Fruit fly (Drosophila melanogaster) whole organism, larva: ENCODE measurements around the gene dnd.

Experiments used
- noc ChIP-seq: fragments of 200-800 bp; sonication (Bioruptor generic); optimal IDR thresholded peaks from 3 replicates; lab custom pipeline; 2019; ENCODE audit warnings: missing biosample characterization, mild to moderate bottlenecking, missing genetic modification characterization, moderate library complexity

The dnd gene

DNA sequence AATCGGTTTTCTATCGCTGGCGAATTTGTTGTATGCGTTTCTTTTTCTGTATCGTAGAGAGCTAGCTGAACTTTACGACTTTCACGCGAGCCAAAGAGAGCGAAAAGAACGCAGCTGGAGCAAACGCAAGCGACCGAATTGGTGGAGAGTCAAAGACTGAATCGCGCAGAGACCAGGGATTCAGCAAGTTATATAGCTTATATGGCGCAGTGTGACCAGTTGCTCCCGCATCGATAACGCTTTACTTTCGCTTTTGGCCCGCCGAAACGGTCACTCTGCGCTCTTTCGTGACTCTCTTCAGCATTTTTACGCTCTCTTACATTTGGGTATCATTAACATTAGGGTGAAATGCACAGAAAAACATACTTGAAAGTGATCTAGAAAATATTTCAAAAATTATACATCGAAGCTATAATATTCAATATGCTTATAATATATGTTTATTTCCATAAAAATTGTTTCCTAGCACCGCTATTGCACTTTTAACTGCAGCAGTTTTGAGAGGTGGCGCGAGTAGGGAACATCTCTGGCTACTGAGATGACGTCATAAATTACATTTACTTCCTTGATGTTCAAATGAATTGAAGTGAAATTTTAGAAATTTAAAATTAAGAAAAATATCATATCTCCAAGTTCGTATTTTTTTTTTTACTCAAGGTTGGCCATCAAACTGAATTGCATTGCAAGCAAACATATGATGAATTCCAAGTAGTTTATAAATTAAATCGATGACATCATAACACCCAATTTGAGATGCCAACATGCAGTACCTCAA, 30.9 kb downstream of the dnd start, which contains the start of gene glec:
Gene glec (minus strand): TSS at position 169 of the 775 bp plus-strand sequence.
- peak; percentile 19 for TF ChIP-seq noc (tag; lab: Kevin White, UChicago)

DNA sequence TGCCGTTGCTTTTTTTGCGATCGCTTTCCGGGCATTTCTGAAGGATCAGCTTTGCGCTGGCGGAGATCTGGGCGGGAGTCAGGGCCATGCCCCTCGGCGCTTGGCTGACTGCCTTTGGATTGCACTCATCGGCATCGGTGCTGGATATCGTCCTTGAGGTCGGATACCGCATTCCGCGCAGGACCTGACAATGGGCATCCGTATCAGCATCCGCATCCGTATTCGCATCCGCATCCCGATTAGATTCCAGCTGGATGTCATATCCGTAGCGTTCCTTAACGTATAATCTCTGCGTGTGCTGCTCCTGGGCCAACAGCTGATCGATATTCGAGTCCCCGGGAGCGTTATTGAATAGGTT, 31.7 kb downstream of the dnd start:
- no peak for TF ChIP-seq noc (tag; lab: Kevin White, UChicago)

DNA sequence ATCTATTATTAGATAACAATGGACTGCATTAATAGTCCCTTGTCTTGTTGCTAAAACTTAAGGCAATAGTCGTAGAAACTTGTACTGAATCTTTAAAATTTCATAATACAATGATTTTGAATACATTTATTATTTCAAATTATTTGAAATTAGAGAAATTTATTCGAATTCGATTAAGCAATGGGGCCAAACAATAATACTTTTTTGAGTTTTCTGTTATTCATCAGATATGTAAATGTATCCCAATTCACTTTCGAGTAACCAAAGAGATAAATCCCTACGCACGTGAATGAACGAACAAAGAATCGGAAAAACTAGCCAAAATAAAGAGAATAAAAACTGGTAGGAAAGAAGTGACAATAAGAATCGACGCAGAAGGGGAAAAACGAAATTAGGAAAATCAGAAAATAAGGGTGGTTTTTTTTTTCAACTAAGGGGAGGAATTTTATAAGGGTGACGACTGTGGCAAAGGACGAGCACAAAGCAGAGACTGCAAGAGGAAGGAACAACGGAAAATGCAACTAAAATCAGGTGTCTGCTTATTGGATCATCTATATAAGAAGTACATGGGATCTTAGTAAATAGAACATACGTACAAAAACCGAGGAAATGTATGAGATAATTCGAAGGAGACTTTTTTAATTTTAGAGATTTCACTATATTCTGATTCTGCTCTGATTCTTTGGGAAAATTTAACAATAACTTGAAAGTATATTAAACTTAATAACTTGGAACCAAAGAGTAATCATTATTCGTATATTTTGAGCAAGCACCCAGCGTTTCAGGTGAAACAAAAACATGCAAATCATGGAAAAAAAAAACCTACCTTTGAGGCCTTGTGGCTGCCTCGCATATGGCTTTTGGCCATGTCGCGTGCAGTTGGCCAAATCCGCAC, 32.3 kb downstream of the dnd start:
- no peak for TF ChIP-seq noc (tag; lab: Kevin White, UChicago)

DNA sequence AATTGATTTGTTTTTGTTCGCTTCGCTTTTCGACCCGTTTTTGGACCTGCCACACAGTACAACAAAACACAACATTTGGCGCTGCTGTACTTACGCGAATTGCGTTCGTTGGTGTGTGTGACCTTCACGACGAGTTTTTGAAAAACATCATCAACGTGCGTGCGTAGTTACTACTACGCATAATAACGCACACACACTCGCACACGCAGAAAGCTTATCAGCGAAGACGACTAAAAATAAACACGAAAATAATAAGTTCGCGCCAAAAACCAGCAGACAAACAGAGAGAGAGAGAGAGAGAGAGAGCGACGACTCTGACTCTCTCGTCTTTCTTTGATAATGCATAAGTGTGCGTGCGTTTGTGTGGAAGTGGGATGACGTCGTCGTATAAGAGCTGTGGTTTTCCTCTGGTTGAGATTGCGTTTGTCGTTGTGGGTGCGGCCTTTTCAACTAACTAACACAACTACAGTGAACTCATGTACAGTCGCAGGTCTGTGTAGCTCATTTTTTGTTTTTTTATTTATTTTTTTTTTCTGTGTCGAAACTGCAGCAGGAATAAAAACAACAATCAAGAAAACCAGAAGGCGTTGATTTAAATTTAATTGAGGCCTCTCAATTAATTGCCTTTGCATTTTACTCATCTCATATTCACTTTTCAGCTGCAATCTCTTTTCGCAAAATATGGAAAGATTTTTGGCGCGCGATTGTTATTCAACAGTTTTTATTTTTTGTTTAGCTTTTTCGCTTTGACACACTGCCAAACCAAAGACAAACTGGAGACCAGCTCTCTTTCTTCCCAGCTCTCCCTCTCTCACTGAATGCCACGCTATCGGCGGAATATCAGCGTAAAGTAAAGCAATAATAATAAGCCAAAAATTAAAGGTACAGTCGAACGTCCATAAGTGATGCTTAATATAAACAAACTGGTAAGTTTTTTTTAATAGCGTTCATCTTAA, 33.3 kb downstream of the dnd start:
- TF ChIP-seq noc (tag; lab: Kevin White, UChicago) = no peak

DNA sequence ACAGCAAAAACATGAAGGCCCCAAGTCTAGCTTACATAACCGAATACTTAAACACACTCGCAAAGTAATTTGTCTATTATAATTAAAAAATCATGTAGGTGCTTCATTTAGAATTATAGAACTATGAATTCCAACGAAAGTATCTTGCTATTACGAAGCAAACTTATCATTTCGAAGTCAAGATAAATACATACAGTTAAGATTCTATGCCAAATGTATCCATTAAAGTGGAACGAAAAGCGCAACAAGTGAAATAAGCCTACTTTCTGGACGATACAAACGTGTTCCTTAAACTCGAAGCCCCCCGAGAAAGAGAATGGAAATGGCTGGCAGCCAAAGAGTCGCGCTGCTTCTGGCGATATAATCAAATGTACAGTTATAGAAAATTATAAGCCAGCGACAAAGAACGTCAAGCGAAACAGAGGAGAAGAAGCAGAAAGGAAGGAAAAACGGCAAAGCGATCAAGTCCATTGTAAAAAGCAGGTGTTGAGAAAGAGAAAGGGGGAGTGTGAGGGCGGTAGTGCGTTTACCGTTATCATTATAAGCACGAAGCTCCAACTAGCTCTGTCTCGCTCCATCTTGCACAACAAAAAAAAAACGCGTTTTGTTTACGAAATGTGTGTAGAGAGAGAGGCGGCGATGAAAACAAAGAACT, 34.4 kb downstream of the dnd start:
- TF ChIP-seq noc (tag; lab: Kevin White, UChicago) = peak; percentile 23

DNA sequence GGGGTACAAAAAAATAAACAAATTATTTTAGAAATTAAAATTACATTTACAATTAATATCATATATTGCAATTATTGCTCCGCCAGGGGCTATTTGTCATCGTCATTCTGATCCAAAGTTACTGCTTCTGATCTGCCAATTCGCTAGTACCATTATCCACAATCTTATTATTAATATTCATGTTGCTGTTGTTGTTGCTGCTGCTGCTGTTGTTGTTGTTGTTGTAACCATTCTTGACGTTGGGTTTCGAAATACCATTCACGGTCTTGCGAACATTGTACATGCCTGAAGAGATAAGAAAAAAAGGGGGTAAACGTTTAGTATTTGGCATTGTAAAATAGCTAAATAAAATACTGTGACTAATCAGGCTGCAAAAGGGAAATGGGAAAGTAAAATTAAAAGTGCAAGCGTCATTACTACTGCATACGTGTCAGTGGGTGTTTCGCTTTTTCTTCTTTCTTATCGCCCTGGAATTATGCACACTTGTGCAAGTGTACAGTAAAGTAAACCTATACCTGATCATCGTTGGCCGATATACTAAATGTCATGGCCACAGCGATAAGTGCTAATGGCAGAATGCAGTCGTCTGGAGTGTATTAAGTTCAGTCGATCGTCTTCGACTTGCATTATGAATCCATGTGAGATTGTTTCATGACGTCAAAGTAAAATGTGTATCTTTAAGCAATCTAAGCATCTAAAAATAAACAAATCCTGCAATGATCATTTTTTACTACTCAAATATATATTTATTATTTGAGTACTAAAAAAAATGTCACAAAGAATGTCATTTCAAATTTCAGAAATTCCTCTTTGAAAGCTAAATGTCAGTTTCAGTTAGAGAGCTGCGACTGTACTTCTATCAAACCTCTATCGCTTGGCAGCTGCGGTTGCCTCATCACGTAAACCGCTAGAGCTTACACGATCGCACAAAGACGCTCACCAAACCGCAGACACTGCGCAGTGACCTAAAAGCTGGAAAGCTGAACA, 35.3 kb downstream of the dnd start:
- TF ChIP-seq noc (tag; lab: Kevin White, UChicago) = no peak

DNA sequence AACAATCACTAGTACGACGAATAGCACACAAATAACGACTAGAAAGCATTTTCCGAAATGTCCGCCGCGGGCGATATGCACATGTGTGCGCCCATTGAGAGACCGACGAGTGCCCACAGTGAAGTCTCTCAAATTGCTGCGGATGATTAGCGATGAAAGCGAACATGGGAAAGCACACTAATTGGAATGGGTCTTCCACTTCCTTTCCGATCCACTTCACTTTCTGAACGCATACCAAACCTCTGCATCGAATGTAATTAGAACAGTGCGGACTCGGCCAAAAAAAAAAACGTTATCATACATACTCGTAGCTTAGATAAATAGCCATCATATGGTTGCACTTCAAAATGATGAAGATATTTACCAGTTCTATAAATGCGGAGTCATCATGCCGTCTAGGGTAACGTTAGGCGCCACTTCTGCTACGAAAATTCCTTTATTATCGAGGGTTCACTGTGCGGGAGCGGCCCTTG, 37.1 kb downstream of the dnd start:
- no peak for TF ChIP-seq noc (tag; lab: Kevin White, UChicago)

DNA sequence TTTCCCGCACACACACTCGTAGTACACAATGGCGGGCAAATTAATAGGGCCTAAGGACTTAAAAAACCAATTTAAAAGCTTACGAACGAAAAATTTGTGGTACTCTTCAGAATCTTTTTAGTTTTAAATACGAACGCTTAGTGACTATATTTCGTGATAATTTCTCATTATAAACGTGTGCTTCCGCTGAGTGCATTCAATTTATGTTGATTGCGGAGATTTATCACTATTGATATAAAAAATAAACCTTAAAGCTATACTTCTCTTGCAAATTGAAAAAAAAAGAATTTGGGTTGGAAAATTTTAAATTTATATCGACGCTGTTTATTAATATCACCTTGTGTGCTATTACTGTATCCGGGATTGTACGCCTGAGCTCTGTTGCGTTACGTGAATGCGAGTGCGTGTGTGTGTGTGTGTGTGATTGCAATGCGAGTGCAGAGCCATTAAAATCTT, 38.1 kb downstream of the dnd start:
- peak; percentile 52 for TF ChIP-seq noc (tag; lab: Kevin White, UChicago)

DNA sequence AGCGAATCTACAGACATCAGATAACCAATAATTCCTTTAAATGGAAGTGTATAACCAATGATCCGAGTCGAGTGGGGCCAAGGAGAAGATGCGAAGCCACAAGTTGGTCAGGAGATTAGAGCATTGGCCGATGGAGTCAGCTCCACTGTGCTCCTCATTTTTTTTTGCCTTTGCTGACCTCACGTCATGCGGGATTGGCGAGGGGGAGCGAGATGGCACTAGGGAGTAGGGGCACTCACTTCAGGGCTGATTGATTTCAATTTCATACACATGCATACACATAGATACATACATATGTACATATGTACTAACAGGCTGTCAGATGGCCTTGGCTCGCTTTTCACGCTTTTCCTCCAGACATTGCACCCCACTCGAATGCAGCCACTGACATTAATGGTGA, 38.9 kb downstream of the dnd start:
- TF ChIP-seq noc (tag; lab: Kevin White, UChicago) = no peak

DNA sequence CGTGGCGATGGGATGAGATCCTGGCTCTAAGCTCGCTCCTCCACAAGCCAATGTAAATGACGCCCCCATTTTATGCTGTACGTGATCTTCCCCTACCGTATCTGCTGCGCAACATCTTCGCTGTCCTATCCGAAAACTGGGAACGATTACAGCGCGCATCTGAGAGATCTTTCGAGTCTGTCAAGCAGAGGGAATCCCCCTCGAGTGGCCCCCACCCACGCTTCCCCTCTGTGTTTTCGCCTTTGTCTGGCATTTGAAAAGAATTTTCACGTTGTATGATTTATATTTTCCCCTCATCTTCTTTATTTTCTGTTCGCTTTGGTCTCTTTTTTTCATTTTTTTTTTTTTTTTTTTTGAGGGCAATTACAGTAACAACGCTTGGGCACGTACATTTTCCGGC, 39.7 kb downstream of the dnd start:
- TF ChIP-seq noc (tag; lab: Kevin White, UChicago) = no peak

DNA sequence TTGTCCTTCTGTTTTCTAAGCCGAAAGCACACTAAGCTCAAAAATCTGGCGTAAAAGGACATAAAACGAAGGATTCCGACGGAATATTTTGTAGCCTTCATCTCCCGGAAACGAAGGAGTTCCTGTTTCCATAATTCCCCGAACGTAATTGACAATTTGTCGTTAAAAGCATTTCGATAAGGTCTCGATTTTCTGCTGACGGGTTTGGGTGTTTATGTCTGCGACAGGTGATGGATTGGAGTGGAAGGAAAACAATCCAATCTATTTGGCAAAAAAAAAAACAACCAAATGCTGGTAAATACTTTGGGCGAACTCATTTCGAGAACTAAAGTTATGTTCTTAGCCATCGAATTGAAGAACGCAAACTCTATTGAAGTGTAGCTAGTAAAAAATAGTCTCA, 40.6 kb downstream of the dnd start, which contains the start of gene Gr93d:
Gene Gr93d (minus strand): TSS at position 101 of the 400 bp plus-strand sequence.
- no peak for TF ChIP-seq noc (tag; lab: Kevin White, UChicago)

DNA sequence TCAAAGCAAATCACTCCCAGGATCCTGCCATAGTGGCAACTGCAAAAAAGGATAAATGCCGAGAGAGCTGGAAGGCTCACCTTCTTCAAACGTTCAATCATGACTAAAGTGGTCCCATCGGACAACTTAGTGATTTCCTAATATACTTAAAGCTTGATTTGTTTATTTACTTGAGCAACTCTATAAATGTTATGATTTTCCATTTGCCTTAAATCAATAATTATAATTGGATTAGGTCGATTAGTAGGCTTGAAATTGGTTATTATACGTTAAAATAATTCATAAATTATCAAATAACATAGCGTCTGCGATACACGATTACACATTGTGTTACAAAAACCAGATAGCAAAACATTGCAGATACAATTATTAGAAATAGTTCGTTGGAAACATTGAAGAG, 42.0 kb downstream of the dnd start, which contains the start of gene Gr93c:
Gene Gr93c (minus strand): TSS at position 101 of the 400 bp plus-strand sequence.
- no peak for TF ChIP-seq noc (tag; lab: Kevin White, UChicago)

DNA sequence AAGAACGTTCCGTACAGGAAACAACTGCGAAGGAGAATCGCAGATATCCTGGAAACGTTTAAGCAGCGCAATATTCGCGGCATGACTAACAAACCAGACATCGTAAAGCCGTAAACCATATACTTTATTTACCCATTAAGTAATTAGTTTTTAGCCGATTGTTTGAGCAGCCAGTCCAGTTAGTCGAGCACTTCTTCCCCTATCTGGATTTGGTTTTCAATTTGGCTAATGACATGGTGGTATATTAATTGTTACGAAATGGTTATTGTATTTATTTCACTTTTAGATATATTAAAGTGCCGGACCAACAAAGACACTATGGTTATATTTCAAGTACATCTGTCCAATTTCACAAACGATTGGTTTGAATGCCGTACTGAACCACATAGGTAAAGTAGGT, 43.5 kb downstream of the dnd start, which contains the start of gene Gr93b:
Gene Gr93b (minus strand): TSS at position 101 of the 400 bp plus-strand sequence.
- TF ChIP-seq noc (tag; lab: Kevin White, UChicago) = no peak
